Fruit fly (Drosophila melanogaster) whole organism, embryonic: Measurements from ENCODE around the gene eIF2alpha.

Experiments
- C15 ChIP-seq: fragments of 200-800 bp; sonication (Bioruptor generic); IDR thresholded peaks from 3 replicates; pipeline ENCODE4 v1.3.6; 2022; ENCODE audit warnings: missing biosample characterization, missing genetic modification characterization
- CG10543 ChIP-seq: fragments of 200-800 bp; sonication (Bioruptor generic); optimal IDR thresholded peaks from 3 replicates; lab custom pipeline; 2017; ENCODE audit warnings: missing biosample characterization, mild to moderate bottlenecking, missing genetic modification characterization, moderate library complexity
- CG10565 ChIP-seq: fragments of 200-800 bp; sonication (Bioruptor generic); optimal IDR thresholded peaks from 3 replicates; lab custom pipeline; 2016; ENCODE audit warnings: missing biosample characterization, mild to moderate bottlenecking, missing genetic modification characterization
- CG11504 ChIP-seq: fragments of 200-800 bp; sonication (Bioruptor generic); optimal IDR thresholded peaks from 3 replicates; lab custom pipeline; 2019; ENCODE audit warnings: missing biosample characterization, mild to moderate bottlenecking, missing genetic modification characterization, moderate library complexity
- CG12071 ChIP-seq: fragments of 200-800 bp; sonication (Bioruptor generic); optimal IDR thresholded peaks from 3 replicates; lab custom pipeline; 2018; ENCODE audit warnings: missing biosample characterization, mild to moderate bottlenecking, missing genetic modification characterization
- CG14014 ChIP-seq: fragments of 200-800 bp; sonication (Bioruptor generic); IDR thresholded peaks from 2 replicates; pipeline ENCODE4 v1.3.6; 2022; ENCODE audit warnings: missing biosample characterization, missing genetic modification characterization
- CG14050 ChIP-seq: fragments of 200-800 bp; sonication (Bioruptor generic); IDR thresholded peaks from 3 replicates; pipeline ENCODE4 v1.3.6; 2022; ENCODE audit warnings: missing biosample characterization, missing genetic modification characterization
- CG15269 ChIP-seq: fragments of 200-800 bp; sonication (Bioruptor generic); optimal IDR thresholded peaks from 2 replicates; lab custom pipeline; 2018; ENCODE audit warnings: missing biosample characterization, mild to moderate bottlenecking, missing genetic modification characterization, moderate library complexity
- CG1602 ChIP-seq: fragments of 200-800 bp; sonication (Bioruptor generic); optimal IDR thresholded peaks from 3 replicates; lab custom pipeline; 2016; ENCODE audit warnings: missing biosample characterization, missing genetic modification characterization
- CG17802 ChIP-seq: fragments of 200-800 bp; sonication (Bioruptor generic); optimal IDR thresholded peaks from 2 replicates; lab custom pipeline; 2018; ENCODE audit warnings: missing biosample characterization, mild to moderate bottlenecking, missing genetic modification characterization, moderate library complexity
- CG1832 ChIP-seq: fragments of 200-800 bp; sonication (Bioruptor generic); optimal IDR thresholded peaks from 2 replicates; lab custom pipeline; 2017; ENCODE audit warnings: missing biosample characterization, mild to moderate bottlenecking, missing genetic modification characterization, inconsistent platforms
- CG2875 ChIP-seq: fragments of 200-800 bp; sonication (Bioruptor generic); optimal IDR thresholded peaks from 2 replicates; lab custom pipeline; 2017; ENCODE audit warnings: missing biosample characterization, mild to moderate bottlenecking, missing genetic modification characterization, missing genetic modification reagents
- CG2889 ChIP-seq: fragments of 200-800 bp; sonication (Bioruptor generic); IDR thresholded peaks from 3 replicates; pipeline ENCODE4 v1.3.6; 2022; ENCODE audit warnings: missing biosample characterization, missing genetic modification characterization
- CG31224 ChIP-seq: fragments of 200-800 bp; sonication (Bioruptor generic); IDR thresholded peaks from 2 replicates; pipeline ENCODE4 v1.3.6; 2022; ENCODE audit warnings: missing biosample characterization, missing genetic modification characterization
- CG31365 ChIP-seq: fragments of 200-800 bp; sonication (Bioruptor generic); optimal IDR thresholded peaks from 2 replicates; lab custom pipeline; 2018; ENCODE audit warnings: missing biosample characterization, mild to moderate bottlenecking, missing genetic modification characterization
- CG4424 ChIP-seq: fragments of 200-800 bp; sonication (Bioruptor generic); optimal IDR thresholded peaks from 3 replicates; lab custom pipeline; 2016; ENCODE audit warnings: missing biosample characterization, missing genetic modification characterization
- CG4707 ChIP-seq: fragments of 200-800 bp; sonication (Bioruptor generic); optimal IDR thresholded peaks from 2 replicates; lab custom pipeline; 2018; ENCODE audit warnings: missing biosample characterization, mild to moderate bottlenecking, missing genetic modification characterization, moderate library complexity
- CG6765 ChIP-seq: fragments of 200-800 bp; sonication (Bioruptor generic); optimal IDR thresholded peaks from 3 replicates; lab custom pipeline; 2017; ENCODE audit warnings: missing biosample characterization, mild to moderate bottlenecking, missing genetic modification characterization
- CG7786 ChIP-seq: fragments of 200-800 bp; sonication (Bioruptor generic); optimal IDR thresholded peaks from 2 replicates; lab custom pipeline; 2016; ENCODE audit warnings: missing biosample characterization, missing genetic modification characterization
- CG7987 ChIP-seq: fragments of 200-800 bp; sonication (Bioruptor generic); optimal IDR thresholded peaks from 2 replicates; lab custom pipeline; 2018; ENCODE audit warnings: missing biosample characterization, mild to moderate bottlenecking, missing genetic modification characterization, moderate library complexity
- CG8924 ChIP-seq: fragments of 200-800 bp; optimal IDR thresholded peaks from 3 replicates; lab custom pipeline; 2019; ENCODE audit warnings: missing biosample characterization, mild to moderate bottlenecking, missing genetic modification characterization, moderate library complexity
- Dad ChIP-seq: fragments of 200-800 bp; sonication (Bioruptor generic); optimal IDR thresholded peaks from 3 replicates; lab custom pipeline; 2016; ENCODE audit warnings: missing biosample characterization, missing genetic modification characterization
- Doc2 ChIP-seq: fragments of 200-800 bp; sonication (Bioruptor generic); IDR thresholded peaks from 2 replicates; pipeline ENCODE4 v1.3.6; 2022; ENCODE audit warnings: missing biosample characterization, missing genetic modification characterization
- E2f1 ChIP-seq: fragments of 200-800 bp; sonication (Bioruptor generic); IDR thresholded peaks from 2 replicates; pipeline ENCODE4 v1.3.6; 2022; ENCODE audit warnings: missing biosample characterization, missing genetic modification characterization
- Elba2 ChIP-seq: fragments of 200-800 bp; sonication (Bioruptor generic); optimal IDR thresholded peaks from 3 replicates; lab custom pipeline; 2016; ENCODE audit warnings: missing biosample characterization, missing genetic modification characterization
- HLH3B ChIP-seq: fragments of 200-800 bp; sonication (Bioruptor generic); IDR thresholded peaks from 2 replicates; pipeline ENCODE4 v1.3.6; 2022; ENCODE audit warnings: missing biosample characterization, missing genetic modification characterization
- Hmr ChIP-seq: fragments of 200-800 bp; sonication (Bioruptor generic); optimal IDR thresholded peaks from 3 replicates; lab custom pipeline; 2017; ENCODE audit warnings: mild to moderate bottlenecking, missing biosample characterization, missing genetic modification reagents, missing genetic modification characterization
- Meics ChIP-seq: fragments of 200-800 bp; sonication (Bioruptor generic); optimal IDR thresholded peaks from 2 replicates; lab custom pipeline; 2017; ENCODE audit warnings: missing biosample characterization, mild to moderate bottlenecking, missing genetic modification characterization
- Mrtf ChIP-seq: fragments of 200-800 bp; sonication (Bioruptor generic); IDR thresholded peaks from 3 replicates; pipeline ENCODE4 v1.3.6; 2022; ENCODE audit warnings: missing biosample characterization, missing genetic modification characterization
- NK7.1 ChIP-seq: fragments of 200-800 bp; sonication (Bioruptor generic); optimal IDR thresholded peaks from 3 replicates; lab custom pipeline; 2016; ENCODE audit warnings: missing biosample characterization, missing genetic modification characterization
- Six4 ChIP-seq: fragments of 200-800 bp; sonication (Bioruptor generic); optimal IDR thresholded peaks from 2 replicates; lab custom pipeline; 2016; ENCODE audit warnings: missing biosample characterization, missing genetic modification characterization
- Vsx1 ChIP-seq: fragments of 200-800 bp; sonication (Bioruptor generic); optimal IDR thresholded peaks from 2 replicates; lab custom pipeline; 2017; ENCODE audit warnings: missing biosample characterization, mild to moderate bottlenecking, missing genetic modification characterization, missing genetic modification reagents
- amos ChIP-seq: fragments of 200-800 bp; sonication (Bioruptor generic); IDR thresholded peaks from 2 replicates; pipeline ENCODE4 v1.3.6; 2022; ENCODE audit warnings: missing biosample characterization, missing genetic modification characterization; ENCODE audit not compliant: partially characterized antibody
- ara ChIP-seq: fragments of 200-800 bp; sonication (Bioruptor generic); IDR thresholded peaks from 2 replicates; pipeline ENCODE4 v1.3.6; 2022; ENCODE audit warnings: missing biosample characterization, missing genetic modification characterization
- ci ChIP-seq: fragments of 200-800 bp; sonication (Bioruptor generic); IDR thresholded peaks from 3 replicates; pipeline ENCODE4 v1.3.6; 2022; ENCODE audit warnings: missing biosample characterization, missing genetic modification characterization
- crc ChIP-seq: fragments of 200-800 bp; sonication (Bioruptor generic); optimal IDR thresholded peaks from 2 replicates; lab custom pipeline; 2016; ENCODE audit warnings: missing biosample characterization, missing genetic modification characterization
- crol ChIP-seq: fragments of 200-800 bp; sonication (Bioruptor generic); IDR thresholded peaks from 2 replicates; pipeline ENCODE4 v1.3.6; 2022; ENCODE audit warnings: missing biosample characterization, missing genetic modification characterization
- crp ChIP-seq, 2 experiments: fragments of 200-800 bp; sonication (Bioruptor generic); optimal IDR thresholded peaks; 2 replicates in 1 of 2; 3 replicates in 1 of 2; lab custom pipeline; 2017; ENCODE audit warnings: missing biosample characterization in 2 of 2, missing genetic modification characterization in 2 of 2, mild to moderate bottlenecking in 1 of 2, moderate library complexity in 1 of 2
- dmrt99B ChIP-seq: fragments of 200-800 bp; sonication (Bioruptor generic); optimal IDR thresholded peaks from 2 replicates; lab custom pipeline; 2018; ENCODE audit warnings: missing biosample characterization, mild to moderate bottlenecking, missing genetic modification characterization, moderate library complexity
- dpn ChIP-seq, 2 experiments: fragments of 200-800 bp; sonication (Bioruptor generic); optimal IDR thresholded peaks; 3 replicates each; lab custom pipeline; 2016; ENCODE audit warnings: missing biosample characterization in 2 of 2, missing genetic modification characterization in 2 of 2
- gfzf ChIP-seq: fragments of 200-800 bp; sonication (Bioruptor generic); optimal IDR thresholded peaks from 2 replicates; lab custom pipeline; 2016; ENCODE audit warnings: missing biosample characterization, mild to moderate bottlenecking, missing genetic modification characterization, moderate library complexity
- ham ChIP-seq: fragments of 200-800 bp; sonication (Bioruptor generic); IDR thresholded peaks from 2 replicates; pipeline ENCODE4 v1.3.6; 2022; ENCODE audit warnings: missing biosample characterization, missing genetic modification characterization
- lab ChIP-seq: fragments of 200-800 bp; sonication (Bioruptor generic); optimal IDR thresholded peaks from 3 replicates; lab custom pipeline; 2017; ENCODE audit warnings: missing biosample characterization, missing genetic modification characterization, mild to moderate bottlenecking, moderate library complexity, missing genetic modification reagents
- nau ChIP-seq: fragments of 200-800 bp; sonication (Bioruptor generic); optimal IDR thresholded peaks from 3 replicates; lab custom pipeline; 2017; ENCODE audit warnings: missing biosample characterization, mild to moderate bottlenecking, missing genetic modification characterization, missing genetic modification reagents
- org-1 ChIP-seq: fragments of 200-800 bp; sonication (Bioruptor generic); optimal IDR thresholded peaks from 2 replicates; lab custom pipeline; 2017; ENCODE audit warnings: missing biosample characterization, missing genetic modification characterization
- pfk ChIP-seq: fragments of 200-800 bp; sonication (Bioruptor generic); optimal IDR thresholded peaks from 2 replicates; lab custom pipeline; 2018; ENCODE audit warnings: missing biosample characterization, mild to moderate bottlenecking, missing genetic modification characterization, moderate library complexity
- phol ChIP-seq: fragments of 200-800 bp; sonication (Bioruptor generic); optimal IDR thresholded peaks from 3 replicates; lab custom pipeline; 2018; ENCODE audit warnings: missing biosample characterization, mild to moderate bottlenecking, missing genetic modification characterization, moderate library complexity
- seq ChIP-seq: fragments of 200-800 bp; sonication (Bioruptor generic); IDR thresholded peaks from 2 replicates; pipeline ENCODE4 v1.3.6; 2022; ENCODE audit warnings: missing biosample characterization, missing genetic modification characterization
- sima ChIP-seq: fragments of 200-800 bp; sonication (Bioruptor generic); optimal IDR thresholded peaks from 2 replicates; lab custom pipeline; 2016; ENCODE audit warnings: missing biosample characterization, missing genetic modification characterization
- ssp ChIP-seq: fragments of 200-800 bp; sonication (Bioruptor generic); IDR thresholded peaks from 2 replicates; pipeline ENCODE4 v1.3.6; 2022; ENCODE audit warnings: missing biosample characterization, missing genetic modification characterization
- tap ChIP-seq: fragments of 200-800 bp; optimal IDR thresholded peaks from 3 replicates; lab custom pipeline; 2019; ENCODE audit warnings: missing biosample characterization, mild to moderate bottlenecking, missing genetic modification characterization, moderate library complexity

eIF2alpha gene

dm6 chrX:16426478-16427052, 20.2 kb downstream of the eIF2alpha start (continued):
- TF ChIP-seq ssp (GFP tag; lab: Robert Waterston, UW) (no peak), CG14014 (GFP tag; lab: Robert Waterston, UW) (no peak), lab (no peak), tap (tag; lab: Kevin White, UChicago) (no peak), nau (no peak), CG2875 (GFP tag; lab: Kevin White, UChicago) (no peak), Mrtf (GFP tag; lab: Robert Waterston, UW) (no peak), CG2889 (GFP tag; lab: Robert Waterston, UW) (no peak), Elba2 (GFP tag; lab: Kevin White, UChicago) (no peak), CG4707 (no peak), dpn (GFP tag; optimal IDR thresholded peaks at IDR 0.05; lab: Kevin White, UChicago) (no peak), CG7786 (no peak), CG12071 (no peak), sima (GFP tag; lab: Kevin White, UChicago) (no peak), amos (no peak), gfzf (GFP tag; lab: Kevin White, UChicago) (no peak), CG8924 (tag; lab: Kevin White, UChicago) (peak; percentile 6), Hmr (no peak), CG14050 (GFP tag; lab: Robert Waterston, UW) (no peak), CG1602 (no peak), ara (GFP tag; lab: Robert Waterston, UW) (no peak), HLH3B (no peak), ham (GFP tag; lab: Robert Waterston, UW) (no peak), Doc2 (GFP tag; lab: Robert Waterston, UW) (no peak), Six4 (GFP tag; lab: Kevin White, UChicago) (no peak), CG31365 (tag; lab: Kevin White, UChicago) (no peak), crc (GFP tag; lab: Kevin White, UChicago) (no peak), CG6765 (GFP tag; lab: Kevin White, UChicago) (no peak), CG7987 (GFP tag; lab: Kevin White, UChicago) (no peak), crol (peak; percentile 68), NK7.1 (GFP tag; lab: Kevin White, UChicago) (no peak), crp (GFP tag; optimal IDR thresholded peaks at IDR 0.05; lab: Kevin White, UChicago) (peak in 1 of 2 experiments; percentile 43), CG10543 (GFP tag; lab: Kevin White, UChicago) (no peak), CG11504 (tag; lab: Kevin White, UChicago) (no peak), ci (GFP tag; lab: Robert Waterston, UW) (0 out of 3 replicates have a peak, but pooled peaks have one; percentile 26), Meics (GFP tag; lab: Kevin White, UChicago) (no peak), phol (tag; lab: Kevin White, UChicago) (peak; percentile 30), CG10565 (GFP tag; lab: Kevin White, UChicago) (no peak), seq (no peak), CG15269 (tag; lab: Kevin White, UChicago) (peak; percentile 4), CG17802 (tag; lab: Kevin White, UChicago) (no peak), org-1 (GFP tag; lab: Kevin White, UChicago) (no peak), CG1832 (no peak), E2f1 (GFP tag; lab: Robert Waterston, UW) (no peak), C15 (GFP tag; lab: Robert Waterston, UW) (no peak), Dad (no peak), Vsx1 (GFP tag; lab: Kevin White, UChicago) (no peak), CG31224 (no peak), CG4424 (GFP tag; lab: Kevin White, UChicago) (no peak), dmrt99B (tag; lab: Kevin White, UChicago) (peak; percentile 8), pfk (GFP tag; lab: Kevin White, UChicago) (no peak)
